Worm (Caenorhabditis elegans) whole organism, midembryonic: Measurements from ENCODE around the gene T04A8.18.

ENCODE experiments used
- T22C8.4 ChIP-seq: fragments of 200-800 bp; sonication (Bioruptor generic); IDR thresholded peaks from 2 replicates; pipeline ENCODE4 v1.3.6; 2022; ENCODE audit warnings: missing genetic modification characterization, missing compliant biosample characterization
- flt-1 ChIP-seq: fragments of 200-800 bp; sonication (Bioruptor generic); IDR thresholded peaks from 2 replicates; pipeline ENCODE4 v1.3.6; 2022; ENCODE audit warnings: missing genetic modification characterization, missing compliant biosample characterization
- med-1 ChIP-seq: sonication (generic microtip); optimal IDR thresholded peaks from 2 replicates; lab custom pipeline; 2017; ENCODE audit warnings: missing genetic modification characterization, mild to moderate bottlenecking, missing compliant biosample characterization, antibody characterized with exemption, missing genetic modification reagents; ENCODE audit not compliant: insufficient read depth
- tab-1 ChIP-seq: fragments of 200-800 bp; sonication (Bioruptor generic); IDR thresholded peaks from 2 replicates; pipeline ENCODE4 v1.3.6; 2022; ENCODE audit warnings: missing genetic modification characterization, missing compliant biosample characterization

DNA sequence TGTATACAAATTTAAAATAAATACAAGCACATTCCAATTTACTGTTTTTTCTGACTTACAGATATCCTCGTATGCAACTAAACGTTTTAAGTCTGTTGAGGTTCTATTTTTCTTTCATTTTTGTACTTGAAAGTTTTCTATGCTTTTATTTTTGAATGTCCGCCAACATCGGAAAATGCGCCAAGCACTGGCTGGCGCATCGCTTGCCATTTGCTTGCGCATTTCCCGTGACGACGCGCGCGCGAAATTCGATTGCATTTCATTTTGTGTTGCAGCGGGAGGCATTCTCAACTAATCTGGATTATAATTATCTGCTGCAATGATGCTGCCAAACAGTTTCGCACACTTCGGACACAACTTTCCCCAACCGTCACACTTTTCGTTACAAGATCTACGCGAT is 48.0 kb downstream of the T04A8.18 start, which contains the start of gene fbxl-2:
- peak; percentile 87 for TF ChIP-seq flt-1
- peak; percentile 86 for TF ChIP-seq tab-1 (GFP tag; lab: Robert Waterston, UW)
- TF ChIP-seq T22C8.4: peak; percentile 72
- peak; percentile 39 for TF ChIP-seq med-1 (GFP tag; lab: Kevin White, UChicago)
